Worm (Caenorhabditis elegans): ENCODE results near the gene C07B5.3.
A peak's percentile ranks its signal among the peaks of the same experiment; 100 is the strongest.

Gene C07B5.3

DNA sequence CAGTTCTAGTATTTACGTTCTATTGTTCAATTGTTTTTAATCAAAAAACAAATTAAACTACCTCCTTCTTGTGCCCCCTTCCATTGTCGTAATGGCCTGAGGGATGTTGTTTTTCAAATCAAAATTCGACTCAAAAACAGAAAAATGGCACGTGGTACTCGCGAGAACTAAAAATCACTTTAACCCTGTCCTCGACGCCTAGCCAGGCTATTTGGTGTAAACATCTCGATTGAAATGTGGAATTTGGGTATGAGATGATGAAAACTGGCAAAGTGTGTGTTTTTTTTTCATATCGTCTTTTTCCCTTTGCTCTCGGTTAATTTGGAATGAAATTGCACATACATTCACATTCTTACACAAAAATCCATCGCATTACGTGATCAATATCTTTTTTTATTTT is 23.6 kb upstream of the C07B5.3 start:
- no peak for TF ChIP-seq tbx-2 (tag; optimal IDR thresholded peaks at IDR 0.05)
- peak; percentile 48 for TF ChIP-seq egl-5 (tag; optimal IDR thresholded peaks at IDR 0.05)

ce11 chrX:9544405-9544804 is 21.4 kb upstream of the C07B5.3 start:
- TF ChIP-seq fkh-10 (GFP tag; optimal IDR thresholded peaks at IDR 0.05) (no peak), pha-4 (tag; optimal IDR thresholded peaks at IDR 0.05) (peak; percentile 82), nfya-1 (tag; optimal IDR thresholded peaks at IDR 0.05; ENCODE audit: insufficient read depth) (peak; percentile 12)

- TF ChIP-seq fos-1 (tag; optimal IDR thresholded peaks at IDR 0.05) (no peak), nhr-25 (tag; optimal IDR thresholded peaks at IDR 0.05) (no peak), daf-12 (tag; optimal IDR thresholded peaks at IDR 0.05) (no peak), lin-15B (tag; optimal IDR thresholded peaks at IDR 0.05) (no peak), mdl-1 (tag; optimal IDR thresholded peaks at IDR 0.05) (no peak), eor-1 (tag; optimal IDR thresholded peaks at IDR 0.05) (no peak), mml-1 (tag; optimal IDR thresholded peaks at IDR 0.05) (no peak), nhr-28 (tag; optimal IDR thresholded peaks at IDR 0.05) (no peak), fkh-10 (GFP tag; optimal IDR thresholded peaks at IDR 0.05) (no peak), aly-2 (tag; optimal IDR thresholded peaks at IDR 0.05) (no peak), nhr-77 (tag; optimal IDR thresholded peaks at IDR 0.05) (no peak)
Observed at ce11 chrX:9543352-9543751, 20.3 kb upstream of the C07B5.3 start, which contains the start of gene F49E2.5. Gene F49E2.5, plus strand, starts transcription at chrX:9543652.

DNA sequence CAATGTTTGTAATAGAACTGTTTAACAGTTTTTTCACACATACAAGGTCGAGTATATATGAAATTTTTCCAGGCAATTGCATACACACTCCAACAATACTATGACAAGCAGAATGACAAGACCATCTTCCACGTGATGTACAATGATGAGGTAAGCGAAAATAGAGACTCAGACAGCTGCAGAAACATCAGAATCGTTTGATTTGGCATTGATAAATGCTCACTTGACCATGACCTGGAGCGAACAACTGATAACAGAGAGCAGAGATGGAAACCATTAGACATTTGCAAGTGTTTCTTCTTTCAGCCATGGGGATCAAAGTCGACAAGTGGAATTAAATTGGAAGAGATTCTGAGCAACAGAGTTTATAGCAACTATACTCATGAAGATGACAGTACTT is 17.4 kb upstream of the C07B5.3 start:
- TF ChIP-seq pha-4 (tag; optimal IDR thresholded peaks at IDR 0.05) (peak; percentile 36), elt-2 (tag; optimal IDR thresholded peaks at IDR 0.05) (peak; percentile 96), jun-1 (tag; optimal IDR thresholded peaks at IDR 0.05) (peak; percentile 67), tbx-2 (tag; optimal IDR thresholded peaks at IDR 0.05) (no peak), mdl-1 (tag; optimal IDR thresholded peaks at IDR 0.05) (peak; percentile 20), pqm-1 (tag; optimal IDR thresholded peaks at IDR 0.05) (peak; percentile 96)

DNA sequence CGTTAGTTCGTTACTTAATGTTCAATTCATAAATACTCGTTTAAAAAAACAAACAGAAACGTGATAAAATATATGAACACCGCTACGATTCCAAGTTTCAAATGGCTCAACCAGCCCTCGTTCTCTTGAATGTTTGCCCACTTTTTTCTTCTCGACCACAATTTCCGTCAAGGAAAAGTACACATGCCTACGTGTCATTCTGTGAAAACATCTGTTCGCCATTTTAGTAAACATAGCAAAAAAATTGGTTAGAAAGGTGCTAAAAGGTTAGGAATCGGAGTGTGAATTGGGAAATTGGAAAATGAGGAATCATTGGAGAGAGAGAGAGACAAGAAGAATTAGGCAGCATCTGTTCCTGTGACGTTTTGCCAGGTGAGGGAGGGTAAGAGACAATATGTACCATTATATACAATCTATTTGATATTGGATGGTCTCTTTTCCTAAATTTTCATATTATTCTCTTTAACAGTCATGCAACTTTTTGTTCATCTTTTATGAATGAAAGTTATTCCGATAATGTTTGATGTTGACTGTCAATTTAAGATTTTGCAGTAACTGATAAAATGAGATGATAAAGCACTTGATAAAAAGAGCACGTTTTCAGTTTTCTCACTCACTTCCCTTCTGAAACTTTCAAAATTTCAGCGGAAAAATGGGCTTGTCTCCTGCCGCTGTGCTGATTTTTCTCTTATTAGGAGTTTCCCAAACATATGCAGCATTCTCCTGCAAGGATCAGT is 16.4 kb upstream of the C07B5.3 start, which contains the start of gene nuc-1:
Gene nuc-1, plus strand, starts transcription at position 612 of the 737 bp plus-strand sequence.
- TF ChIP-seq elt-1 (tag; optimal IDR thresholded peaks at IDR 0.05) (no peak), nhr-76 (tag; optimal IDR thresholded peaks at IDR 0.05) (no peak), elt-2 (tag; optimal IDR thresholded peaks at IDR 0.05) (peak; percentile 76), tbx-2 (tag; optimal IDR thresholded peaks at IDR 0.05) (no peak), pha-4 (tag; optimal IDR thresholded peaks at IDR 0.05) (peak; percentile 92), nhr-67 (tag; optimal IDR thresholded peaks at IDR 0.05) (no peak), pqm-1 (tag; optimal IDR thresholded peaks at IDR 0.05) (peak; percentile 61)

DNA sequence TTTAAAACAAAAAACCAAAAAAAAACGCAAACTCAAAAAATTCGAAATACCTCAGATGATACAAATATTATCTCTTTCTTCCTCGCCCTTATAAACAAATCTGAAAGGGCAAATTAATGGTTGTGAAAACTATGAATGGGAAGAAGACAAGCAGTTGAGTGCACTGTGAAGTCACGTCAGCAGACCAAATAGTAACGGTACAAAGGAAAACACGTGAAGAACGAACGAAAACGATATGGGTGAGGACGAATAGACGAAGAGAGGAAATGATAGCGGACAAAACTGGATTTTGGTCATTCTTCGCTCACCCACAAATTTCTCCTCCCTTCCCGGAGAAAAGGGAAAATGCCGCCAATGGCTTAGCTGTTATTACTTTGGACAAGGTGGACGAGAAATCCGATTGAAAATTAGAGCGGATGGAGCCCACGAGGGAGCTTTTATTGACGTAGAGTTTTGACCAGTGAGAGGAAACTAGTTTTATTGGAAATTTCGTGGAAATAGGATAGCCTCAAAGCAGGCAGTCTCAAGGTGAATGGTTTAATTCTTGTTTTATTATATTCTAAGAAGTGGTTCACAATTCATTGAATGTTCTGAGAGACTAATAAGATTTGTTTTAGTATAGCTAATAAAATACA is 14.6 kb upstream of the C07B5.3 start:
- TF ChIP-seq ceh-9 (tag; optimal IDR thresholded peaks at IDR 0.05), result no peak
- no peak for TF ChIP-seq nfya-1 (tag; optimal IDR thresholded peaks at IDR 0.05; ENCODE audit: insufficient read depth)
- peak; percentile 52 for TF ChIP-seq pqm-1 (tag; optimal IDR thresholded peaks at IDR 0.05)
- TF ChIP-seq nhr-25 (tag; optimal IDR thresholded peaks at IDR 0.05), result peak; percentile 84
- TF ChIP-seq nhr-12 (tag; optimal IDR thresholded peaks at IDR 0.05), result no peak
- TF ChIP-seq nhr-23 (tag; optimal IDR thresholded peaks at IDR 0.05), result peak; percentile 56
- no peak for TF ChIP-seq unc-62 (GFP tag; optimal IDR thresholded peaks at IDR 0.05)
- TF ChIP-seq elt-3 (tag; optimal IDR thresholded peaks at IDR 0.05), result peak in 1 of 3 experiments; percentile 50
- TF ChIP-seq fkh-2 (tag; optimal IDR thresholded peaks at IDR 0.05), result no peak
- peak; percentile 15 for TF ChIP-seq jun-1 (tag; optimal IDR thresholded peaks at IDR 0.05)
- TF ChIP-seq nhr-43 (tag; optimal IDR thresholded peaks at IDR 0.05; ENCODE audit: poor library complexity, severe bottlenecking), result peak; percentile 67
- TF ChIP-seq ceh-28 (tag; optimal IDR thresholded peaks at IDR 0.05), result no peak
- TF ChIP-seq ztf-11 (tag; optimal IDR thresholded peaks at IDR 0.05), result no peak
- no peak for TF ChIP-seq tbx-2 (tag; optimal IDR thresholded peaks at IDR 0.05)
- no peak for TF ChIP-seq egl-27 (tag; optimal IDR thresholded peaks at IDR 0.05)
- no peak for TF ChIP-seq fkh-10 (GFP tag; optimal IDR thresholded peaks at IDR 0.05)
- no peak for TF ChIP-seq unc-39 (tag; optimal IDR thresholded peaks at IDR 0.05)
- TF ChIP-seq nhr-237 (tag; optimal IDR thresholded peaks at IDR 0.05), result no peak
